Worm (Caenorhabditis elegans) whole organism, young adult: Measurements from ENCODE around the gene pigg-1.
A peak's percentile ranks its signal among the peaks of the same experiment; 100 is the strongest.

ENCODE experiments used
- B0035.1 ChIP-seq: sonication (generic microtip); optimal IDR thresholded peaks from 2 replicates; lab custom pipeline; 2016; ENCODE audit warnings: missing genetic modification characterization, mild to moderate bottlenecking, missing compliant biosample characterization, missing genotype, missing genetic modification reagents
- F39B2.1 ChIP-seq: fragments of 200-800 bp; sonication (Bioruptor generic); IDR thresholded peaks from 2 replicates; pipeline ENCODE4 v1.3.6; 2022; ENCODE audit warnings: missing genetic modification reagents, missing genetic modification characterization, missing compliant biosample characterization
- F49E8.2 ChIP-seq: sonication (generic microtip); optimal IDR thresholded peaks from 3 replicates; lab custom pipeline; 2017; ENCODE audit warnings: missing genetic modification characterization, mild to moderate bottlenecking, missing compliant biosample characterization, antibody characterized with exemption, moderate library complexity; ENCODE audit not compliant: insufficient read depth
- K12H6.12 ChIP-seq: fragments of 200-800 bp; sonication (Bioruptor generic); optimal IDR thresholded peaks from 2 replicates; lab custom pipeline; 2018; ENCODE audit warnings: mild to moderate bottlenecking, missing genetic modification characterization, missing compliant biosample characterization
- T26A5.8 ChIP-seq: sonication (generic microtip); optimal IDR thresholded peaks from 2 replicates; lab custom pipeline; 2016; ENCODE audit warnings: missing genetic modification characterization, missing compliant biosample characterization
- ZK185.1 ChIP-seq: sonication (generic microtip); optimal IDR thresholded peaks from 2 replicates; lab custom pipeline; 2016; ENCODE audit warnings: mild to moderate bottlenecking, missing genetic modification characterization, missing compliant biosample characterization; ENCODE audit not compliant: poor library complexity, severe bottlenecking
- akir-1 ChIP-seq: fragments of 200-800 bp; sonication (Bioruptor generic); optimal IDR thresholded peaks from 2 replicates; lab custom pipeline; 2018; ENCODE audit warnings: mild to moderate bottlenecking, missing genetic modification characterization, moderate library complexity, missing compliant biosample characterization
- aptf-2 ChIP-seq: fragments of 200-800 bp; sonication (Bioruptor generic); conservative IDR thresholded peaks from 2 replicates; pipeline ENCODE4 v1.3.6; 2022; ENCODE audit warnings: missing genetic modification reagents, missing genetic modification characterization, missing compliant biosample characterization
- atf-7 ChIP-seq: sonication (generic microtip); optimal IDR thresholded peaks from 2 replicates; lab custom pipeline; 2017; ENCODE audit warnings: mild to moderate bottlenecking, missing genetic modification characterization, missing compliant biosample characterization
- attf-5 ChIP-seq: fragments of 200-800 bp; sonication (Bioruptor generic); optimal IDR thresholded peaks from 2 replicates; lab custom pipeline; 2018; ENCODE audit warnings: mild to moderate bottlenecking, missing genetic modification characterization, missing compliant biosample characterization
- attf-6 ChIP-seq: fragments of 200-800 bp; sonication (Bioruptor generic); IDR thresholded peaks from 2 replicates; pipeline ENCODE4 v1.3.6; 2022; ENCODE audit warnings: missing genetic modification reagents, missing genetic modification characterization, missing compliant biosample characterization
- cebp-1 ChIP-seq, 2 experiments: fragments of 200-800 bp in 1 of 2; sonication (Bioruptor generic) in 1 of 2; sonication (generic microtip) in 1 of 2; IDR thresholded peaks in 1 of 2; optimal IDR thresholded peaks in 1 of 2; 2 replicates each; pipeline versions ENCODE4 v1.3.6 to Lab custom; 2017 to 2022; ENCODE audit warnings: missing compliant biosample characterization in 2 of 2, missing genetic modification characterization in 2 of 2, mild to moderate bottlenecking in 1 of 2, missing genetic modification reagents in 1 of 2, moderate library complexity in 1 of 2
- cebp-2 ChIP-seq: fragments of 200-800 bp; sonication (Bioruptor generic); IDR thresholded peaks from 2 replicates; pipeline ENCODE4 v1.3.6; 2022; ENCODE audit warnings: missing genetic modification characterization, missing compliant biosample characterization
- ceh-58 ChIP-seq: fragments of 200-800 bp; sonication (Bioruptor generic); IDR thresholded peaks from 2 replicates; pipeline ENCODE4 v1.3.6; 2022; ENCODE audit warnings: missing genetic modification characterization, missing compliant biosample characterization
- ceh-79 ChIP-seq: sonication (generic microtip); optimal IDR thresholded peaks from 2 replicates; lab custom pipeline; 2017; ENCODE audit warnings: mild to moderate bottlenecking, missing genetic modification characterization, missing compliant biosample characterization
- ceh-91 ChIP-seq: fragments of 200-800 bp; sonication (Bioruptor generic); IDR thresholded peaks from 2 replicates; pipeline ENCODE4 v1.3.6; 2022; ENCODE audit warnings: missing genetic modification reagents, missing genetic modification characterization, missing compliant biosample characterization
- dox-1 ChIP-seq: fragments of 200-800 bp; sonication (Bioruptor generic); IDR thresholded peaks from 2 replicates; pipeline ENCODE4 v1.3.6; 2022; ENCODE audit warnings: missing genetic modification reagents, missing genetic modification characterization, missing compliant biosample characterization
- ets-4 ChIP-seq: fragments of 200-800 bp; sonication (Bioruptor generic); optimal IDR thresholded peaks from 2 replicates; lab custom pipeline; 2018; ENCODE audit warnings: mild to moderate bottlenecking, missing genetic modification characterization, missing compliant biosample characterization
- hmg-20 ChIP-seq: fragments of 200-800 bp; sonication (Bioruptor generic); IDR thresholded peaks from 2 replicates; pipeline ENCODE4 v1.3.6; 2022; ENCODE audit warnings: missing genetic modification reagents, missing genetic modification characterization, missing compliant biosample characterization
- lin-40 ChIP-seq: sonication (generic microtip); optimal IDR thresholded peaks from 2 replicates; lab custom pipeline; 2016; ENCODE audit warnings: missing genetic modification characterization, mild to moderate bottlenecking, missing compliant biosample characterization, missing genotype, missing genetic modification reagents
- lin-54 ChIP-seq: fragments of 200-800 bp; sonication (Bioruptor generic); optimal IDR thresholded peaks from 2 replicates; lab custom pipeline; 2018; ENCODE audit warnings: mild to moderate bottlenecking, missing genetic modification characterization, missing compliant biosample characterization
- lir-1 ChIP-seq: fragments of 200-800 bp; sonication (Bioruptor generic); conservative IDR thresholded peaks from 2 replicates; pipeline ENCODE4 v1.3.6; 2022; ENCODE audit warnings: missing genetic modification reagents, missing genetic modification characterization, missing compliant biosample characterization
- lsl-1 ChIP-seq: fragments of 200-800 bp; sonication (Bioruptor generic); optimal IDR thresholded peaks from 2 replicates; lab custom pipeline; 2018; ENCODE audit warnings: mild to moderate bottlenecking, missing genetic modification characterization, moderate library complexity, missing compliant biosample characterization
- madf-10 ChIP-seq: sonication (generic microtip); optimal IDR thresholded peaks from 2 replicates; lab custom pipeline; 2016; ENCODE audit warnings: mild to moderate bottlenecking, missing genetic modification characterization, missing compliant biosample characterization
- mcd-1 ChIP-seq: fragments of 200-800 bp; sonication (Bioruptor generic); IDR thresholded peaks from 2 replicates; pipeline ENCODE4 v1.3.6; 2022; ENCODE audit warnings: missing genetic modification reagents, missing genetic modification characterization, missing compliant biosample characterization
- mes-4 ChIP-seq: sonication (generic microtip); optimal IDR thresholded peaks from 2 replicates; lab custom pipeline; 2016; ENCODE audit warnings: missing genotype, missing genetic modification characterization, missing compliant biosample characterization
- nfya-1 ChIP-seq: sonication (generic microtip); optimal IDR thresholded peaks from 2 replicates; lab custom pipeline; 2017; ENCODE audit warnings: antibody characterized with exemption, missing compliant biosample characterization, missing genetic modification characterization, borderline replicate concordance; ENCODE audit not compliant: insufficient read depth
- nfyb-1 ChIP-seq: fragments of 200-800 bp; sonication (Bioruptor generic); IDR thresholded peaks from 2 replicates; pipeline ENCODE4 v1.3.6; 2022; ENCODE audit warnings: missing genetic modification reagents, missing genetic modification characterization, missing compliant biosample characterization
- nhr-179 ChIP-seq: sonication (generic microtip); optimal IDR thresholded peaks from 2 replicates; lab custom pipeline; 2016; ENCODE audit warnings: mild to moderate bottlenecking, missing genetic modification characterization, missing compliant biosample characterization
- pha-4 ChIP-seq: fragments of 150-350 bp; sonication (generic microtip); optimal IDR thresholded peaks from 2 replicates; lab custom pipeline; 2014; ENCODE audit warnings: missing biosample characterization, missing genetic modification reagents, missing genetic modification characterization
- repo-1 ChIP-seq: sonication (generic microtip); optimal IDR thresholded peaks from 2 replicates; lab custom pipeline; 2017; ENCODE audit warnings: mild to moderate bottlenecking, missing genetic modification characterization, missing compliant biosample characterization
- sdz-38 ChIP-seq: sonication (generic microtip); optimal IDR thresholded peaks from 2 replicates; lab custom pipeline; 2016; ENCODE audit warnings: missing genotype, missing genetic modification characterization, missing compliant biosample characterization
- snpc-4 ChIP-seq, 5 experiments: fragments of 150-350 bp in 1 of 5; sonication (generic microtip) in 4 of 5; optimal IDR thresholded peaks; 2 replicates each; lab custom pipeline; 2014 to 2018; ENCODE audit warnings: missing genetic modification characterization in 5 of 5, missing biosample characterization in 3 of 5, antibody characterized with exemption in 2 of 5, mild to moderate bottlenecking in 2 of 5, missing compliant biosample characterization in 2 of 5, missing genotype in 2 of 5, moderate library complexity in 2 of 5, missing genetic modification reagents in 1 of 5
- somi-1 ChIP-seq: fragments of 200-800 bp; sonication (Bioruptor generic); optimal IDR thresholded peaks from 2 replicates; lab custom pipeline; 2018; ENCODE audit warnings: mild to moderate bottlenecking, missing genetic modification characterization, missing compliant biosample characterization
- tbx-9 ChIP-seq: sonication (generic microtip); optimal IDR thresholded peaks from 2 replicates; lab custom pipeline; 2016; ENCODE audit warnings: borderline replicate concordance, missing genetic modification characterization, inconsistent platforms, missing compliant biosample characterization
- tlf-1 ChIP-seq: fragments of 200-800 bp; sonication (Bioruptor generic); optimal IDR thresholded peaks from 2 replicates; lab custom pipeline; 2018; ENCODE audit warnings: mild to moderate bottlenecking, missing genetic modification characterization, missing compliant biosample characterization
- unc-130 ChIP-seq: sonication (generic microtip); optimal IDR thresholded peaks from 2 replicates; lab custom pipeline; 2016; ENCODE audit warnings: missing genetic modification reagents, missing genetic modification characterization, missing compliant biosample characterization
- ztf-25 ChIP-seq: fragments of 200-800 bp; sonication (Bioruptor generic); IDR thresholded peaks from 2 replicates; pipeline ENCODE4 v1.3.6; 2022; ENCODE audit warnings: missing genetic modification reagents, missing genetic modification characterization, missing compliant biosample characterization
- ztf-26 ChIP-seq: sonication (generic microtip); optimal IDR thresholded peaks from 2 replicates; lab custom pipeline; 2017; ENCODE audit warnings: missing genetic modification characterization, missing compliant biosample characterization
- ztf-28 ChIP-seq: fragments of 200-800 bp; sonication (Bioruptor generic); IDR thresholded peaks from 2 replicates; pipeline ENCODE4 v1.3.6; 2022; ENCODE audit warnings: missing genetic modification reagents, missing genetic modification characterization, missing compliant biosample characterization
- ztf-3 ChIP-seq: fragments of 200-800 bp; sonication (Bioruptor generic); optimal IDR thresholded peaks from 2 replicates; lab custom pipeline; 2018; ENCODE audit warnings: mild to moderate bottlenecking, missing genetic modification characterization, missing compliant biosample characterization
- ztf-6 ChIP-seq: fragments of 200-800 bp; sonication (Bioruptor generic); IDR thresholded peaks from 2 replicates; pipeline ENCODE4 v1.3.6; 2022; ENCODE audit warnings: missing genetic modification reagents, missing genetic modification characterization, missing compliant biosample characterization

pigg-1 gene

ce11 chrII:8556166-8556565 lies 43.9 kb downstream of the pigg-1 start, which contains the start of gene glb-27:
TSS of gene glb-27 (minus strand) at chrII:8556266.
- TF ChIP-seq ceh-58 (GFP tag; lab: Robert Waterston, UW) (no peak), akir-1 (GFP tag; lab: Kevin White, UChicago) (no peak), pha-4 (tag; lab: Kevin White, UChicago) (no peak), somi-1 (no peak), ztf-26 (no peak)

ce11 chrII:8554568-8554967 lies 45.5 kb downstream of the pigg-1 start:
- TF ChIP-seq mes-4 (no peak), mcd-1 (GFP tag; lab: Robert Waterston, UW) (no peak), snpc-4 (GFP tag; optimal IDR thresholded peaks at IDR 0.05; lab: Kevin White, UChicago) (no peak), snpc-4 (tag; optimal IDR thresholded peaks at IDR 0.05; lab: Kevin White, UChicago) (no peak)

- TF ChIP-seq madf-10 (tag; lab: Kevin White, UChicago) = no peak
- no peak for TF ChIP-seq tbx-9
- no peak for TF ChIP-seq ztf-25 (GFP tag; lab: Robert Waterston, UW)
These were observed 49.0 kb downstream of the pigg-1 start for ce11 chrII:8551100-8551499.

- no peak for TF ChIP-seq ztf-28
- TF ChIP-seq lir-1 = 0 out of 2 replicates have a peak, but pooled peaks have one; percentile 44
- peak; percentile 92 for TF ChIP-seq nfyb-1 (GFP tag; lab: Robert Waterston, UW)
- TF ChIP-seq ztf-3 (GFP tag; lab: Kevin White, UChicago) = no peak
- no peak for TF ChIP-seq lin-40
- no peak for TF ChIP-seq dox-1 (GFP tag; lab: Robert Waterston, UW)
- peak; percentile 77 for TF ChIP-seq nhr-179 (tag; lab: Kevin White, UChicago)
- TF ChIP-seq sdz-38 (tag; lab: Kevin White, UChicago) = no peak
- TF ChIP-seq T26A5.8 = peak; percentile 88
- TF ChIP-seq ets-4 = peak; percentile 93
- peak; percentile 51 for TF ChIP-seq B0035.1
- no peak for TF ChIP-seq lin-54 (GFP tag; lab: Kevin White, UChicago)
- peak; percentile 48; the same call in 1 of the 2 replicates for TF ChIP-seq ceh-91
- TF ChIP-seq ZK185.1 = peak; percentile 88
- no peak for TF ChIP-seq F49E8.2 (tag; lab: Kevin White, UChicago)
- TF ChIP-seq atf-7 (tag; lab: Kevin White, UChicago) = peak; percentile 84
- peak; percentile 72 for TF ChIP-seq hmg-20 (GFP tag; lab: Robert Waterston, UW)
- peak; percentile 6 for TF ChIP-seq K12H6.12 (tag; lab: Kevin White, UChicago)
- no peak for TF ChIP-seq F39B2.1 (GFP tag; lab: Robert Waterston, UW)
- TF ChIP-seq somi-1 = peak; percentile 70
- peak; percentile 32 for TF ChIP-seq ceh-79 (tag; lab: Kevin White, UChicago)
- TF ChIP-seq lsl-1 (GFP tag; lab: Kevin White, UChicago) = no peak
- peak; percentile 21 for TF ChIP-seq tbx-9
- peak; percentile 85 for TF ChIP-seq repo-1 (tag; lab: Kevin White, UChicago)
- no peak for TF ChIP-seq aptf-2 (GFP tag; lab: Robert Waterston, UW)
- peak; percentile 58; the same call in 1 of the 2 replicates for TF ChIP-seq cebp-1 (GFP tag; IDR thresholded peaks at IDR 0.05; lab: Robert Waterston, UW)
- TF ChIP-seq cebp-1 (tag; optimal IDR thresholded peaks at IDR 0.05; lab: Kevin White, UChicago) = no peak
- no peak for TF ChIP-seq attf-6 (GFP tag; lab: Robert Waterston, UW)
- 0 out of 2 replicates have a peak, but pooled peaks have one; percentile 50 for TF ChIP-seq ztf-6
- TF ChIP-seq attf-5 = no peak
- no peak for TF ChIP-seq nfya-1 (tag; lab: Kevin White, UChicago)
- peak; percentile 98 for TF ChIP-seq cebp-2
- TF ChIP-seq tlf-1 = peak; percentile 79
- no peak for TF ChIP-seq unc-130 (GFP tag; lab: Kevin White, UChicago)
These were observed 53.1 kb downstream of the pigg-1 start for ce11 chrII:8546975-8547374.
